Fruit fly (Drosophila melanogaster): ENCODE measurements around the gene CG11658.

Gene CG11658

dm6 chr3L:11680298-11680697 is 28.1 kb downstream of the CG11658 start, which contains the start of gene CG32085 (continued):
- TF ChIP-seq dmrt99B (tag; optimal IDR thresholded peaks at IDR 0.05) (peak; percentile 48), CG2875 (GFP tag; optimal IDR thresholded peaks at IDR 0.05) (no peak), Ravus (GFP tag; IDR thresholded peaks at IDR 0.05) (no peak), CG34422 (GFP tag; IDR thresholded peaks at IDR 0.05) (peak; percentile 27; the same call in 1 of the 3 replicates), CG10959 (GFP tag; IDR thresholded peaks at IDR 0.05) (no peak), danr (GFP tag; IDR thresholded peaks at IDR 0.05) (no peak), Adf1 (GFP tag; IDR thresholded peaks at IDR 0.05) (peak; percentile 41; the same call in 1 of the 2 replicates), CG11093 (GFP tag; IDR thresholded peaks at IDR 0.05) (no peak), bcd (GFP tag; optimal IDR thresholded peaks at IDR 0.05) (peak; percentile 61), Hr3 (GFP tag; optimal IDR thresholded peaks at IDR 0.05) (no peak), wdn (GFP tag; IDR thresholded peaks at IDR 0.05) (peak; percentile 54; the same call in 1 of the 2 replicates), Sox102F (GFP tag; optimal IDR thresholded peaks at IDR 0.05) (no peak), caup (GFP tag; optimal IDR thresholded peaks at IDR 0.05; ENCODE audit: severe bottlenecking) (peak; percentile 71), emc (GFP tag; optimal IDR thresholded peaks at IDR 0.05) (no peak), gfzf (GFP tag; optimal IDR thresholded peaks at IDR 0.05) (no peak), CG1233 (GFP tag; optimal IDR thresholded peaks at IDR 0.05) (peak; percentile 29), run (tag; optimal IDR thresholded peaks at IDR 0.05) (no peak), CG12071 (GFP tag; optimal IDR thresholded peaks at IDR 0.05) (peak; percentile 69), cad (GFP tag; optimal IDR thresholded peaks at IDR 0.05) (no peak), CG15514 (GFP tag; optimal IDR thresholded peaks at IDR 0.05) (peak; percentile 81), Usf (GFP tag; optimal IDR thresholded peaks at IDR 0.05) (peak; percentile 10), CG15479 (GFP tag; optimal IDR thresholded peaks at IDR 0.05) (no peak), chn (GFP tag; optimal IDR thresholded peaks at IDR 0.05) (peak; percentile 18), stwl (tag; optimal IDR thresholded peaks at IDR 0.05) (no peak), Antp (GFP tag; optimal IDR thresholded peaks at IDR 0.05) (peak; percentile 84), HmgZ (tag; optimal IDR thresholded peaks at IDR 0.05) (peak; percentile 38), CG33213 (GFP tag; optimal IDR thresholded peaks at IDR 0.05) (no peak), CG13624 (GFP tag; optimal IDR thresholded peaks at IDR 0.05) (peak; percentile 75), br (optimal IDR thresholded peaks at IDR 0.05) (no peak), Ptx1 (GFP tag; IDR thresholded peaks at IDR 0.05) (peak; percentile 57), ash1 (GFP tag; optimal IDR thresholded peaks at IDR 0.05) (no peak), H2.0 (GFP tag; IDR thresholded peaks at IDR 0.05) (peak; percentile 36; the same call in 1 of the 2 replicates), Hmx (GFP tag; optimal IDR thresholded peaks at IDR 0.05) (no peak), Oaz (GFP tag; IDR thresholded peaks at IDR 0.05) (0 out of 2 replicates have a peak, but pooled peaks have one; percentile 16), Bdp1 (GFP tag; optimal IDR thresholded peaks at IDR 0.05) (no peak), luna (GFP tag; optimal IDR thresholded peaks at IDR 0.05) (no peak), CG5953 (GFP tag; IDR thresholded peaks at IDR 0.05) (0 out of 2 replicates have a peak, but pooled peaks have one; percentile 47), otp (GFP tag; IDR thresholded peaks at IDR 0.05) (peak; percentile 56; the same call in 1 of the 3 replicates), Spps (tag; optimal IDR thresholded peaks at IDR 0.05) (no peak), CG16813 (GFP tag; IDR thresholded peaks at IDR 0.05; ENCODE audit: partially characterized antibody) (no peak), gro (GFP tag; optimal IDR thresholded peaks at IDR 0.05) (peak; percentile 8), vvl (GFP tag; IDR thresholded peaks at IDR 0.05) (peak; percentile 82), stc (GFP tag; IDR thresholded peaks at IDR 0.05) (peak; percentile 53; the same call in 1 of the 2 replicates), scrt (GFP tag; optimal IDR thresholded peaks at IDR 0.05) (peak; percentile 31), CG8290 (GFP tag; optimal IDR thresholded peaks at IDR 0.05) (no peak), CG8290 (tag; optimal IDR thresholded peaks at IDR 0.05) (peak in 1 of 2 experiments; percentile 92), CG7963 (GFP tag; IDR thresholded peaks at IDR 0.05; ENCODE audit: partially characterized antibody) (no peak), so (GFP tag; IDR thresholded peaks at IDR 0.05) (no peak), Nf-YA (GFP tag; IDR thresholded peaks at IDR 0.05) (no peak), lab (GFP tag; optimal IDR thresholded peaks at IDR 0.05) (peak; percentile 90), mld (GFP tag; IDR thresholded peaks at IDR 0.05; ENCODE audit: partially characterized antibody) (0 out of 3 replicates have a peak, but pooled peaks have one; percentile 47), Tbp (GFP tag; optimal IDR thresholded peaks at IDR 0.05) (no peak)

Data from whole organism, embryonic.